Fruit fly (Drosophila melanogaster): ENCODE data around the gene Ostgamma.
A peak's percentile ranks its signal among the peaks of the same experiment; 100 is the strongest.

The Ostgamma gene

DNA sequence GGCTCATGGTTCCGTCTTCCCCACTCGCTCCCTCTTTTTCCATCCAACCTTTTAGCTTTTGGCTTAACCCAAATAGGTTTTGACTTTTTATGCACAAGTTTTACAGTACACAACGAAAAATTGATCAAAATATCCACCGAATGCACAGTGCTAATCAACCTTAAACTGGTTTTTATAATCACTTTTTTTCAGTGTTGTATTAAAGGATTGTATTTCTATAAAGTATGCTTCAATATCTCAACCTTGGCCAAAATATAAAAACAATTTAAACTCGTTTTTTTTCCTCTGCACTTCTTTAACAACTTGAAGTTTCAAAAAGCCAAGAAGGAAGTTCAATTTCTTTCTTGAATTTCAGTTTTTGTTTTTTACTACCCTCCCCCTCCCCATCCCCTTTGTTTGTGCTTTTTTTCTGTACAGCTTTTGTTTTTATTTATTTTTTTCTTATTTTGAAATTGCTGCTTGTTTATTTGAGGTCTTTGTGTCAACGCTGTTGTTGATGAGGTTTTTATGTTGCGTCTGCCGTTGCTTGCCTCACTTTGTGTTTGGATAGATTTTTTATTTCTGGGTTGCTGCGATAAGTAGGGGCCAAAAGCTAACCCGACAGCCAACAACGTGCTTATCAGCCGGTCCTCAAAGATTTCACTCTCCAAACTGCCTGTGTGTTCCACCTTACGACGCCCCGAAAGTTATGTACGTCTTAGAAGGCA lies 22.9 kb downstream of the Ostgamma start (continued):
- TF ChIP-seq salr (GFP tag; optimal IDR thresholded peaks at IDR 0.05): no peak
- TF ChIP-seq fkh (GFP tag; optimal IDR thresholded peaks at IDR 0.05): peak; percentile 29
- no peak for TF ChIP-seq CG16779 (tag; optimal IDR thresholded peaks at IDR 0.05)
- peak; percentile 6 for TF ChIP-seq CG6792 (GFP tag; optimal IDR thresholded peaks at IDR 0.05)
- TF ChIP-seq OdsH (GFP tag; optimal IDR thresholded peaks at IDR 0.05): no peak
- peak; percentile 32 for TF ChIP-seq achi (GFP tag; optimal IDR thresholded peaks at IDR 0.05)
- TF ChIP-seq Eip78C (GFP tag): peak; percentile 77
- TF ChIP-seq ss (GFP tag; optimal IDR thresholded peaks at IDR 0.05): peak in 1 of 2 experiments; percentile 4
- peak; percentile 23; the same call in 1 of the 3 replicates for TF ChIP-seq eg (GFP tag; IDR thresholded peaks at IDR 0.05)
- TF ChIP-seq svp (GFP tag): peak; percentile 82
- peak; percentile 34 for TF ChIP-seq Sox102F (GFP tag; optimal IDR thresholded peaks at IDR 0.05)
- peak; percentile 5 for TF ChIP-seq esn (GFP tag; optimal IDR thresholded peaks at IDR 0.05)
- TF ChIP-seq CG3032 (tag; optimal IDR thresholded peaks at IDR 0.05): no peak
- TF ChIP-seq CG32006 (GFP tag; optimal IDR thresholded peaks at IDR 0.05): peak; percentile 48
- TF ChIP-seq dsx (GFP tag; optimal IDR thresholded peaks at IDR 0.05; ENCODE audit: poor library complexity, severe bottlenecking): no peak
- peak; percentile 32; the same call in 1 of the 3 replicates for TF ChIP-seq CG8119 (GFP tag; IDR thresholded peaks at IDR 0.05)
- no peak for TF ChIP-seq lz (GFP tag; optimal IDR thresholded peaks at IDR 0.05)
- TF ChIP-seq CG15336 (GFP tag; IDR thresholded peaks at IDR 0.05): peak; percentile 31
- no peak for TF ChIP-seq CG4318 (GFP tag; optimal IDR thresholded peaks at IDR 0.05)
- no peak for TF ChIP-seq CG7368 (GFP tag; optimal IDR thresholded peaks at IDR 0.05)
- TF ChIP-seq Eip75B (GFP tag; optimal IDR thresholded peaks at IDR 0.05): peak; percentile 45
- no peak for TF ChIP-seq Sox15 (GFP tag; optimal IDR thresholded peaks at IDR 0.05)
- TF ChIP-seq Lpt (GFP tag; optimal IDR thresholded peaks at IDR 0.05): no peak
- TF ChIP-seq acj6 (GFP tag; optimal IDR thresholded peaks at IDR 0.05): peak; percentile 13
- TF ChIP-seq Met (GFP tag; optimal IDR thresholded peaks at IDR 0.05): peak; percentile 26
- no peak for TF ChIP-seq CG6808 (GFP tag; optimal IDR thresholded peaks at IDR 0.05)
- no peak for TF ChIP-seq fd85E (GFP tag; optimal IDR thresholded peaks at IDR 0.05)
- TF ChIP-seq CG6163 (GFP tag; IDR thresholded peaks at IDR 0.05): peak; percentile 52; the same call in 1 of the 3 replicates
- TF ChIP-seq Hr38 (GFP tag; optimal IDR thresholded peaks at IDR 0.05): no peak
- no peak for TF ChIP-seq spab (GFP tag; optimal IDR thresholded peaks at IDR 0.05)
- no peak for TF ChIP-seq CG1621 (tag; optimal IDR thresholded peaks at IDR 0.05)
- no peak for TF ChIP-seq Eip93F (GFP tag; optimal IDR thresholded peaks at IDR 0.05)
- no peak for TF ChIP-seq CG8319 (GFP tag; optimal IDR thresholded peaks at IDR 0.05)
- TF ChIP-seq dac (GFP tag; optimal IDR thresholded peaks at IDR 0.05): no peak
- TF ChIP-seq Smox (GFP tag; optimal IDR thresholded peaks at IDR 0.05): no peak
- TF ChIP-seq fd59A (GFP tag; optimal IDR thresholded peaks at IDR 0.05): no peak
- TF ChIP-seq CG11902 (GFP tag; optimal IDR thresholded peaks at IDR 0.05): no peak
- no peak for TF ChIP-seq CG6854 (GFP tag; optimal IDR thresholded peaks at IDR 0.05)

DNA sequence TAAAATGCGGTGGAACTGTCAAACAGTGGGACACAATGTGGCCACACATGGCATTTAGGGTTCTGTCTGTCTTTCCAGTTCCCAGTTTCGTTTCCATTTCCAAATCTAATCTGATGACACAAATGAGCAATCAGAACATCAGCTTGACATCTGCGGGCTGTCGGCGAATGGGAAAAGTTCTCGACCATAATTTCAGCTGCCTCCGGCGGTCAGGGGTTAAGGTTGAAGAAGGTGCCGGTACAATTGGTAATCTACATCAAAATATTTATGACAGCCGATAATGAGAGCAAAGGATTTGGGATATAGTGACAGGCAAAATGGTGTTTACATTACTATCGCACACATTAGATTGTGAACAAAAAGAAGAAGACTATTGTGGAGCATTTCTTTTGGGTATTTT lies 26.1 kb downstream of the Ostgamma start:
- TF ChIP-seq Sox15 (GFP tag; optimal IDR thresholded peaks at IDR 0.05) (no peak), Eip78C (GFP tag) (no peak), spab (GFP tag; optimal IDR thresholded peaks at IDR 0.05) (no peak)

DNA sequence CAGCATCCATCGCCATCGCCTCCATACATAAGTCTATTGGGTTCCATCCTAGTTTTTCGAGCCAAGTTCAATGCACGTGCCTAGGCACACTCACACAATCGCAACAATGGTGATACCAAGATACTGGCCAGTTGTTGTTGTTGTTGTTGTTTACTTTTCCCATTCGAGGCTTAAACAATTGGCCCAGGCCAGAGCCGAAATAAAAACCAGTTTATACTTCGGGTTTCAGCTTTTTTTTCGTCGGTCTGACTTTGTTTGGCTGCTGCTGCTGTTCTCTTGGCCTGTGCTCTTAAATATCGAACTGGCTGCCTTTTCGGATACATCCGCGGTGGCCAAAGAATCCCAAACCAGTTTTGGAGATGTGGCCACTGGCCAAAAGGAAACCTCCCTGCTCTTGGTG lies 27.8 kb downstream of the Ostgamma start:
- TF ChIP-seq fd59A (GFP tag; optimal IDR thresholded peaks at IDR 0.05) (no peak), CG8319 (GFP tag; optimal IDR thresholded peaks at IDR 0.05) (peak; percentile 13), Met (GFP tag; optimal IDR thresholded peaks at IDR 0.05) (no peak), dsx (GFP tag; optimal IDR thresholded peaks at IDR 0.05; ENCODE audit: poor library complexity, severe bottlenecking) (peak; percentile 39), ss (GFP tag; optimal IDR thresholded peaks at IDR 0.05) (no peak), CG6808 (GFP tag; optimal IDR thresholded peaks at IDR 0.05) (no peak), Hr38 (GFP tag; optimal IDR thresholded peaks at IDR 0.05) (no peak), fkh (GFP tag; optimal IDR thresholded peaks at IDR 0.05) (peak; percentile 51)

All from whole organism, prepupa.